Worm (Caenorhabditis elegans) whole organism, L4 larva: ENCODE results near the gene C05C10.7.

Source experiments
- dmd-6 ChIP-seq: fragments of 200-800 bp; sonication (Bioruptor generic); IDR thresholded peaks from 2 replicates; pipeline ENCODE4 v1.3.6; 2022; ENCODE audit warnings: missing genetic modification reagents, missing genetic modification characterization, missing compliant biosample characterization
- lin-1 ChIP-seq: fragments of 200-800 bp; sonication (Bioruptor generic); IDR thresholded peaks from 2 replicates; pipeline ENCODE4 v1.3.6; 2022; ENCODE audit warnings: missing genetic modification reagents, missing genetic modification characterization, missing compliant biosample characterization
- lin-13 ChIP-seq: fragments of 150-350 bp; optimal IDR thresholded peaks from 2 replicates; lab custom pipeline; 2014; ENCODE audit warnings: missing biosample characterization, missing genetic modification reagents, missing genetic modification characterization
- mep-1 ChIP-seq: fragments of 150-350 bp; sonication (generic microtip); optimal IDR thresholded peaks from 3 replicates; lab custom pipeline; 2014; ENCODE audit warnings: missing biosample characterization, missing genetic modification characterization
- nhr-25 ChIP-seq: sonication (generic microtip); optimal IDR thresholded peaks from 2 replicates; lab custom pipeline; 2017; ENCODE audit warnings: missing genetic modification characterization, mild to moderate bottlenecking, missing compliant biosample characterization, antibody characterized with exemption, moderate library complexity, borderline replicate concordance; ENCODE audit not compliant: insufficient read depth
- saeg-2 ChIP-seq: fragments of 200-800 bp; sonication (Bioruptor generic); IDR thresholded peaks from 2 replicates; pipeline ENCODE4 v1.3.6; 2022; ENCODE audit warnings: missing genetic modification reagents, missing genetic modification characterization, missing compliant biosample characterization
- unc-130 ChIP-seq: sonication (generic microtip); optimal IDR thresholded peaks from 2 replicates; lab custom pipeline; 2016; ENCODE audit warnings: missing genetic modification reagents, missing genetic modification characterization, missing compliant biosample characterization
- unc-62 ChIP-seq, 3 experiments: fragments of 150-350 bp in 1 of 3; sonication (generic microtip); optimal IDR thresholded peaks in 2 of 3; peaks in 1 of 3; 1 replicate in 1 of 3; 2 replicates in 2 of 3; lab custom pipeline; 2014 to 2017; ENCODE audit warnings: missing biosample characterization in 3 of 3, missing genetic modification characterization in 3 of 3, missing genetic modification reagents in 3 of 3, missing genotype in 1 of 3

DNA sequence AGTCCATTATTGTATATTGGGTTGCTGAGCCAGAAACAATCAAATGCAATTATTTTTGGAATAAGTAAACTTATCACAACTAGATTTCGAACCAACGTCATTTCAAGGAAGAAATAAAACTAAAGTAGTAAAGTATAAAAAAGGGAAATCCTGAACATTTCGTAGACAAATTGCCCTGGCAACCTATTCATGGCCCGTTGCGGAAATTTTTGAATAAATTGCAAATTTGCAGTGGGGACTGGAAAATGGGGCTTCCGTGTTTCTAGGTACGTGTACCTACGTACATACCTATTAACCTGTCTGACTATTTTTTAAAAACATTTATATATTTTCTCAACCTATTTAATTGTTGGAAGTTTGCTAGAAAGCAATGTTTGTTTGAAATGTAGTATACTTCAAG lies 23.8 kb downstream of the C05C10.7 start, which contains the start of gene F26C11.3:
- TF ChIP-seq mep-1 (tag; lab: Kevin White, UChicago) (no peak), dmd-6 (GFP tag; lab: Robert Waterston, UW) (no peak), nhr-25 (tag; lab: Kevin White, UChicago) (no peak), saeg-2 (GFP tag; lab: Robert Waterston, UW) (no peak), unc-130 (GFP tag; lab: Kevin White, UChicago) (no peak), unc-62 (GFP tag; optimal IDR thresholded peaks at IDR 0.05 in 1 of 2; lab: Kevin White, UChicago) (no peak), unc-62 (tag; optimal IDR thresholded peaks at IDR 0.05; lab: Kevin White, UChicago) (no peak), lin-13 (GFP tag; lab: Kevin White, UChicago) (no peak), lin-1 (no peak)
